Worm (Caenorhabditis elegans) whole organism, L2 larva: ENCODE measurements around the gene pfs-2.

Experiments used
- ama-1 ChIP-seq: fragments of 150-350 bp; optimal IDR thresholded peaks from 2 replicates; lab custom pipeline; 2018; ENCODE audit warnings: inconsistent platforms
- crh-2 ChIP-seq: sonication (generic microtip); optimal IDR thresholded peaks from 2 replicates; lab custom pipeline; 2017; ENCODE audit warnings: missing biosample characterization, missing genetic modification characterization
- elt-1 ChIP-seq: fragments of 150-350 bp; optimal IDR thresholded peaks from 2 replicates; lab custom pipeline; 2014; ENCODE audit warnings: missing biosample characterization, missing genetic modification characterization
- elt-3 ChIP-seq: sonication (generic microtip); optimal IDR thresholded peaks from 2 replicates; lab custom pipeline; 2017; ENCODE audit warnings: missing biosample characterization, missing genetic modification characterization
- lsy-2 ChIP-seq, 2 experiments: fragments of 150-350 bp in 1 of 2; sonication (generic microtip) in 1 of 2; optimal IDR thresholded peaks; 2 replicates each; lab custom pipeline; 2014 to 2017; ENCODE audit warnings: missing biosample characterization in 2 of 2, missing genetic modification characterization in 2 of 2
- nhr-237 ChIP-seq: fragments of 150-350 bp; optimal IDR thresholded peaks from 2 replicates; lab custom pipeline; 2014; ENCODE audit warnings: missing biosample characterization, missing genetic modification characterization
- nhr-25 ChIP-seq: fragments of 150-350 bp; sonication (generic microtip); optimal IDR thresholded peaks from 3 replicates; lab custom pipeline; 2014; ENCODE audit warnings: missing biosample characterization, missing genetic modification characterization
- nhr-6 ChIP-seq: fragments of 150-350 bp; optimal IDR thresholded peaks from 2 replicates; lab custom pipeline; 2014; ENCODE audit warnings: missing biosample characterization, missing genetic modification characterization
- skn-1 ChIP-seq: sonication (generic microtip); optimal IDR thresholded peaks from 2 replicates; lab custom pipeline; 2017; ENCODE audit warnings: missing biosample characterization, missing genetic modification characterization
- snpc-4 ChIP-seq: fragments of 150-350 bp; optimal IDR thresholded peaks from 2 replicates; lab custom pipeline; 2014; ENCODE audit warnings: missing biosample characterization, missing genetic modification characterization
- zag-1 ChIP-seq: fragments of 150-350 bp; optimal IDR thresholded peaks from 2 replicates; lab custom pipeline; 2014; ENCODE audit warnings: missing biosample characterization, missing genetic modification characterization

ce11 chrII:14407332-14408270 lies 49.4 kb downstream of the pfs-2 start:
- TF ChIP-seq nhr-6 (tag; lab: Kevin White, UChicago) (no peak), snpc-4 (tag; lab: Kevin White, UChicago) (no peak), nhr-25 (tag; lab: Kevin White, UChicago) (peak; percentile 43), elt-1 (tag; lab: Kevin White, UChicago) (no peak), zag-1 (tag; lab: Kevin White, UChicago) (no peak), crh-2 (tag; lab: Kevin White, UChicago) (peak; percentile 46), ama-1 (peak; percentile 95), skn-1 (tag; lab: Kevin White, UChicago) (peak; percentile 9), elt-3 (tag; lab: Kevin White, UChicago) (no peak), nhr-237 (tag; lab: Kevin White, UChicago) (no peak), lsy-2 (tag; optimal IDR thresholded peaks at IDR 0.05; lab: Kevin White, UChicago) (peak in 1 of 2 experiments; percentile 80)
